Worm (Caenorhabditis elegans): ENCODE measurements around the gene W02H5.8.

The W02H5.8 gene

DNA sequence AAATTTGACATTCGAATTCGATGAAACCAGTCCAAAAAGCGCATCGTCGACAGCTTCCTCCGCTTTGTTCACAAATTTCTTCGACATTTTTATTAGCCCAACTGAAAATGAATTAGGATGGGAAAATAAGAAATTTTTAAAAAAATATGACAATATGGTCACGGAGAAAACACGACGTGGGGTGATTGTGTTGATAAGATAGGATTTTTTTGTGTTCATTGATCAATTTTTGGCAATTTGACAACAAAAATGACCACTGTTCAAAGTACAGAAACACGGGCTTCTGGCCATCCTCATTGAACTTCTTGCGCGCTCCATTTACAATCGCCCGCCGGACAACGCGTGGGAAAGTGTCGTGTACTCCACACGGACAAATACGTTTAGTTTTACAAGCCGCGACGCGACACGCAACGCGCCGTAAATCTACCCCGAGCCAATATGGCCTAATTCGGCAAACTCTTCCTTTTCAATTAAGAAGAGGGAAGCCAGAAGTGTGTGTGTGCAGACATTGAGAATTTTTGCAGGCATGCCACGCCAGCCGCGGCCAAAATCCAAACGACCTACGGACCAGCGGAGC, at the start of gene W02H5.8, which contains the start of gene angl-1:
Gene W02H5.8 (minus strand): TSS at position 101 of the 577 bp plus-strand sequence.
Gene angl-1 (plus strand): TSS at position 527 of the 577 bp plus-strand sequence.
- TF ChIP-seq aha-1 (tag) (peak; percentile 57), mdt-29 (GFP tag; IDR thresholded peaks at IDR 0.05) (0 out of 2 replicates have a peak, but pooled peaks have one; percentile 12), pha-4 (GFP tag; IDR thresholded peaks at IDR 0.05) (no peak), pha-4 (tag; optimal IDR thresholded peaks at IDR 0.05) (no peak), ZK546.5 (tag; optimal IDR thresholded peaks at IDR 0.05) (no peak), unc-39 (tag; optimal IDR thresholded peaks at IDR 0.05) (no peak), ceh-62 (tag; optimal IDR thresholded peaks at IDR 0.05) (no peak), zag-1 (tag; optimal IDR thresholded peaks at IDR 0.05) (no peak), R02D3.7 (tag; optimal IDR thresholded peaks at IDR 0.05) (no peak)

DNA sequence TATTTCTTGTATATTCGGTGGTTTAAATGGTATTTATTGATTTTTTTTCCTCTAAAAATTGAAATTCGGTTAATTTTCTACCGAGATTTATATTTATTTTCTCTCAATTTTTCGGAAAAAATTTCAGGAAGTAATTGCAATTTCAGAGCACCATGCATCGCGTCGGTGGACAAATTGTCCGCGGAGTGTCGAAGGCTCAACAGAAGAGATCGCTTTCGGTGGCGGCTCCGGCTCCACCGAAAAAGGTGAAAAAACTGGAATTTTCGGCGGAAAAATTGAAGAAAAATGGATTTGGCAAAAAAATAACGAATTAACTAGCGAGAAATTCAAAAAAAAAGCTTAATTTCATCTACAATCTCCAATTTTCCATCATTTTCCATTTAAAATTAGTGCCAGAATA, 46.4 kb upstream of the W02H5.8 start, which contains the start of gene nuo-5:
Gene nuo-5 (plus strand): TSS at position 147 of the 400 bp plus-strand sequence.
- TF ChIP-seq daf-16 (GFP tag; optimal IDR thresholded peaks at IDR 0.05) (no peak), daf-16 (tag; optimal IDR thresholded peaks at IDR 0.05) (no peak), pha-4 (GFP tag; IDR thresholded peaks at IDR 0.05) (0 out of 2 replicates have a peak, but pooled peaks have one; percentile 27), pha-4 (tag; optimal IDR thresholded peaks at IDR 0.05) (no peak), lin-38 (GFP tag; IDR thresholded peaks at IDR 0.05) (0 out of 2 replicates have a peak, but pooled peaks have one; percentile 18), unc-62 (GFP tag; optimal IDR thresholded peaks at IDR 0.05 in 1 of 2) (peak in 1 of 2 experiments; percentile 61), unc-62 (tag; optimal IDR thresholded peaks at IDR 0.05) (no peak)

ce11 chrV:2697693-2698092, 45.2 kb upstream of the W02H5.8 start:
- no peak for TF ChIP-seq nhr-77 (tag; optimal IDR thresholded peaks at IDR 0.05)
- TF ChIP-seq fkh-10 (GFP tag; optimal IDR thresholded peaks at IDR 0.05), result no peak
- peak; percentile 24 for TF ChIP-seq mes-2 (tag; optimal IDR thresholded peaks at IDR 0.05; ENCODE audit: poor library complexity, severe bottlenecking)
- no peak for TF ChIP-seq ZK337.2 (GFP tag; IDR thresholded peaks at IDR 0.05)
- no peak for TF ChIP-seq zip-11 (GFP tag; IDR thresholded peaks at IDR 0.05)
- TF ChIP-seq lsy-2 (tag; optimal IDR thresholded peaks at IDR 0.05), result peak in 1 of 2 experiments; percentile 11
- 0 out of 2 replicates have a peak, but pooled peaks have one; percentile 14 for TF ChIP-seq arid-1 (GFP tag; conservative IDR thresholded peaks at IDR 0.05)
- peak; percentile 52 for TF ChIP-seq lin-38 (GFP tag; IDR thresholded peaks at IDR 0.05)

- TF ChIP-seq set-16 (GFP tag; IDR thresholded peaks at IDR 0.05), result peak; percentile 86
- TF ChIP-seq dmd-8 (GFP tag; IDR thresholded peaks at IDR 0.05), result no peak
- 0 out of 2 replicates have a peak, but pooled peaks have one; percentile 35 for TF ChIP-seq egl-43 (GFP tag; IDR thresholded peaks at IDR 0.05)
- no peak for TF ChIP-seq ceh-62 (tag; optimal IDR thresholded peaks at IDR 0.05)
- no peak for TF ChIP-seq vab-7 (GFP tag; IDR thresholded peaks at IDR 0.05)
Observed at ce11 chrV:2695935-2696334, 43.5 kb upstream of the W02H5.8 start, which contains the start of gene Y45G12B.3. Gene Y45G12B.3, minus strand, starts transcription at chrV:2696254.

DNA sequence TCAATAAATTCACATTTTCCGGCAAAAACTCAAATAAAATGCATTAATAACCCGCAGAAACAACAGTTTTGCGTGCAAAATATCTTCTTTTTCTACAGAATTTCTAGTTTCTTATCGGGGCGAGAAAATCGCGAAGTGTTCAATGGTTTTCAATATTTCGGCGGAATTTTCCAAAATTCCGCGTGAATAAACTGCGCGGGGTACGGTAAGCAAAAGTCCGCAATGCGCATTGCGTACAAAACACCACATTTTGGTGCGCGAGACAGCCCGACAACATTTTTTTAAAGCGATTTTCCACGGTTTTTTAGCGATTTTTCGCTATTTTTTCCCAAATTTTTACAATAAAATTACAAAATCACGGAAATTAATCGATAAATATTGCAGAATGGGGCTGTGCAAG, 41.9 kb upstream of the W02H5.8 start, which contains the start of gene Y45G12B.2:
Gene Y45G12B.2 (plus strand): TSS at position 383 of the 400 bp plus-strand sequence.
- peak; percentile 72 for TF ChIP-seq nhr-77 (tag; optimal IDR thresholded peaks at IDR 0.05)
- TF ChIP-seq nhr-237 (tag; optimal IDR thresholded peaks at IDR 0.05), result no peak
- TF ChIP-seq hmg-1.1 (GFP tag; IDR thresholded peaks at IDR 0.05), result peak; percentile 64; the same call in 1 of the 2 replicates
- TF ChIP-seq ZK546.5 (tag; optimal IDR thresholded peaks at IDR 0.05), result no peak
- no peak for TF ChIP-seq duxl-1 (tag; optimal IDR thresholded peaks at IDR 0.05; ENCODE audit: poor library complexity)
- TF ChIP-seq tag-97 (GFP tag; IDR thresholded peaks at IDR 0.05), result no peak
- peak; percentile 63 for TF ChIP-seq mep-1 (tag; optimal IDR thresholded peaks at IDR 0.05)
- TF ChIP-seq F49E8.2 (tag; optimal IDR thresholded peaks at IDR 0.05; ENCODE audit: borderline replicate concordance), result peak; percentile 17
- TF ChIP-seq ceh-28 (tag; optimal IDR thresholded peaks at IDR 0.05), result no peak
- no peak for TF ChIP-seq T20F7.1 (GFP tag; optimal IDR thresholded peaks at IDR 0.05)
- peak; percentile 72 for TF ChIP-seq dpl-1 (GFP tag; optimal IDR thresholded peaks at IDR 0.05)
- no peak for TF ChIP-seq zfp-3 (GFP tag; conservative IDR thresholded peaks at IDR 0.05)
- no peak for TF ChIP-seq nhr-76 (tag; optimal IDR thresholded peaks at IDR 0.05)
- TF ChIP-seq spr-3 (GFP tag; optimal IDR thresholded peaks at IDR 0.05), result no peak
- TF ChIP-seq lsy-2 (tag; optimal IDR thresholded peaks at IDR 0.05), result peak; percentile 95 to 99
- TF ChIP-seq hlh-11 (tag; optimal IDR thresholded peaks at IDR 0.05), result peak; percentile 44
- TF ChIP-seq ztf-11 (tag; optimal IDR thresholded peaks at IDR 0.05), result no peak
- TF ChIP-seq dve-1 (tag; optimal IDR thresholded peaks at IDR 0.05; ENCODE audit: insufficient read depth), result peak; percentile 54
- TF ChIP-seq unc-62 (GFP tag; optimal IDR thresholded peaks at IDR 0.05 in 1 of 2), result no peak
- no peak for TF ChIP-seq unc-62 (tag; optimal IDR thresholded peaks at IDR 0.05)
- TF ChIP-seq ceh-44 (GFP tag; IDR thresholded peaks at IDR 0.05), result no peak
- TF ChIP-seq set-16 (GFP tag; IDR thresholded peaks at IDR 0.05), result no peak
- no peak for TF ChIP-seq F44E2.7 (GFP tag; IDR thresholded peaks at IDR 0.05)
- TF ChIP-seq nhr-6 (tag; optimal IDR thresholded peaks at IDR 0.05), result no peak
